Worm (Caenorhabditis elegans): ENCODE data around the gene hog-1.

DNA sequence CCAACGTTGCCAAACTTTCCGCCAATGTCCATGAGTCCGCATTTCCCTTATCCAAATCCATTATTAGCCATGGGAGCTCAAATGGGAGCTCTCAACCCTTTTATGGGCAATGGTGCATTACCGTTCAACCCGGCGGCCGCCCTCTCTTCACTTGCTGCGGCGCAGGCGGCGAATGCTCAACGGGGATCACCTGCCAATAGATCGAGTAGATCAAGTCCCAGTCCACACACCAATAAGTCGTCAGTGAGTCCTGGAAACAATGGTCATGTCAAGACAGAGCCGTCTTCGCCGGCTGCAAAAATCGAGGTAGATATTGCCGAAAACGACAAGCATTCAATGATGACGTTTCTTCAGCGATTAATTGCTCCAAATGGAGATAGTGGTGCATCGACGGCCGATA lies 18.1 kb upstream of the hog-1 start:
- no peak for TF ChIP-seq rnt-1 (tag; optimal IDR thresholded peaks at IDR 0.05)
- TF ChIP-seq ceh-31 (tag; optimal IDR thresholded peaks at IDR 0.05) = no peak
- TF ChIP-seq elt-4 (tag; optimal IDR thresholded peaks at IDR 0.05) = no peak
- no peak for TF ChIP-seq ceh-9 (tag; optimal IDR thresholded peaks at IDR 0.05)
- TF ChIP-seq ama-1 (optimal IDR thresholded peaks at IDR 0.05) = no peak
- no peak for TF ChIP-seq pag-3 (tag; optimal IDR thresholded peaks at IDR 0.05; ENCODE audit: borderline replicate concordance)
- no peak for TF ChIP-seq dve-1 (tag; optimal IDR thresholded peaks at IDR 0.05)
